Worm (Caenorhabditis elegans) whole organism, midembryonic: ENCODE results near the gene C33C12.4.

Source experiments
- flt-1 ChIP-seq: fragments of 200-800 bp; sonication (Bioruptor generic); IDR thresholded peaks from 2 replicates; pipeline ENCODE4 v1.3.6; 2022; ENCODE audit warnings: missing genetic modification characterization, missing compliant biosample characterization
- tab-1 ChIP-seq: fragments of 200-800 bp; sonication (Bioruptor generic); IDR thresholded peaks from 2 replicates; pipeline ENCODE4 v1.3.6; 2022; ENCODE audit warnings: missing genetic modification characterization, missing compliant biosample characterization

DNA sequence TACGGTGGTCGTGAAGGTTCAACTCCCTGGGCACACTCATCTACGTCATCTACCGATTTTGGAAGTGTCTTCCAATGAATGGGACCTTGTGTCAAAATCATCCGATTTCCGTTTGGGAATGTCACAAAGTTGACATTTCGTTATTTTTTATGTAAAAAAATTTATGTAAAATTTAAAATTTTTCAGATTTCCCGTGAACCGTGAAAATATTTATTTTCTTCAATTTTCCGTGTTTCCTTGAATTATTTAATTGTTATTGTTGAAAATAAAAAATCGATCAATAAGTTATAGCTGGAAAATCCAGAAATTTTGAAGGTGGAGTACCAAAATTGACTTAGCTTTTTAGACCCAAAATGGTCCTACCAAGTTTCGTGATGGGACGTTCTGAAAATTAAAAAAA lies 30.7 kb downstream of the C33C12.4 start, which contains the start of gene hpo-7:
- TF ChIP-seq flt-1 (GFP tag; lab: Robert Waterston, UW) (no peak), tab-1 (GFP tag; lab: Robert Waterston, UW) (no peak)
